Fruit fly (Drosophila melanogaster) whole organism, embryonic: ENCODE measurements around the gene CG8097.
A peak's percentile ranks its signal among the peaks of the same experiment; 100 is the strongest.

Experiments used
- CG10209 ChIP-seq: fragments of 200-800 bp; sonication (Bioruptor generic); optimal IDR thresholded peaks from 3 replicates; lab custom pipeline; 2017; ENCODE audit warnings: missing biosample characterization, mild to moderate bottlenecking, missing genetic modification characterization, missing genetic modification reagents
- CG8359 ChIP-seq: fragments of 200-800 bp; sonication (Bioruptor generic); optimal IDR thresholded peaks from 2 replicates; lab custom pipeline; 2017; ENCODE audit warnings: missing biosample characterization, mild to moderate bottlenecking, missing genetic modification characterization, borderline replicate concordance
- Camta ChIP-seq: fragments of 200-800 bp; sonication (Bioruptor generic); optimal IDR thresholded peaks from 2 replicates; lab custom pipeline; 2016; ENCODE audit warnings: missing biosample characterization, missing genetic modification characterization
- ap ChIP-seq: fragments of 200-800 bp; sonication (Bioruptor generic); IDR thresholded peaks from 2 replicates; pipeline ENCODE4 v1.3.6; 2022; ENCODE audit warnings: missing biosample characterization, missing genetic modification characterization
- lov ChIP-seq, 2 experiments: fragments of 200-800 bp in 1 of 2; fragments of >200 bp in 1 of 2; sonication (Bioruptor generic) in 1 of 2; IDR thresholded peaks in 1 of 2; optimal IDR thresholded peaks in 1 of 2; 2 replicates in 1 of 2; 3 replicates in 1 of 2; pipeline versions ENCODE4 v1.3.6 to Lab custom; 2017 to 2022; ENCODE audit warnings: missing biosample characterization in 1 of 2, missing genetic modification characterization in 1 of 2
- luna ChIP-seq: fragments of 200-800 bp; sonication (Bioruptor generic); optimal IDR thresholded peaks from 2 replicates; lab custom pipeline; 2016; ENCODE audit warnings: missing biosample characterization, missing genetic modification characterization
- zen2 ChIP-seq: fragments of 200-800 bp; sonication (Bioruptor generic); IDR thresholded peaks from 3 replicates; pipeline ENCODE4 v1.3.6; 2022; ENCODE audit warnings: missing biosample characterization, missing genetic modification characterization; ENCODE audit not compliant: partially characterized antibody

DNA sequence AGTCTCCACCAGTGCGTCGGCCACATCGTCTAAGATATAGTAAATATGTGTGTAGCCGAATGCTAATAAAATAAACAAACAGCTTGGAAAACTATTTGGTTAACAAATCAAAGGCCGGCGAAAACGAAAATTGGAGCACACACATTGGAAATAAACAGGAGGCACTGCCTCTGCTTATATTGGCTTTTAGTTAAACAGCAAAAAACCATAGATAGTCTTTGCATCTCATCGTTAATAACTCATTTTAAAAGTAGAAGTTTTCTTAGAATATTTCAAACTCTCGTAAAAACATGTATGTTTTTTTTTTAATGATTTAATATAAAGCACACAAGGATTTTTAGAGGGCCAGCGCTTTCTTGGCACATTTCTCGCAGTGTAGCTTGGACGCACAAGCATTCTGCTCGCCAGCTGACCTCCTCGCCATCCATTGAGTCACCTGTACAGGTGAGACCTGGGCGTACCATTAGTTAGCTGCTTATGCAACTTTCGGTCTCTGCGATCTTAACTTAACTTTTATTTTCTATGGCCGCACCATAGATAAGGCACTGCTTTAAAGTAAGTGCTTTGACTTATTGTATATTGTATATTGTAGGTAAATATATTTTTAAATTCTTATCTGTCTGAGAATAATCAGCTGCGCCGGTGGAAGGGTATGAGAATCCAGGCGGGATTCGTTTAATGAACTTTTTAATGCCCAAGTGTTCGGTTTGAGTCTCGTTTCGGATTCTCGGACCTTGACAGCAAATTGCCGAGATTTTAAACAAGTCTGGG is 8.9 kb downstream of the CG8097 start:
- TF ChIP-seq Camta (GFP tag; lab: Kevin White, UChicago) (peak; percentile 14), luna (no peak), lov (optimal IDR thresholded peaks at IDR 0.05; lab: Kevin White, UChicago) (no peak), lov (GFP tag; IDR thresholded peaks at IDR 0.05; lab: Robert Waterston, UW) (no peak), CG8359 (no peak), ap (GFP tag; lab: Robert Waterston, UW) (no peak), zen2 (GFP tag; lab: Robert Waterston, UW) (no peak), CG10209 (GFP tag; lab: Kevin White, UChicago) (peak; percentile 29)
